Fruit fly (Drosophila melanogaster): ENCODE results near the gene Rad9.

DNA sequence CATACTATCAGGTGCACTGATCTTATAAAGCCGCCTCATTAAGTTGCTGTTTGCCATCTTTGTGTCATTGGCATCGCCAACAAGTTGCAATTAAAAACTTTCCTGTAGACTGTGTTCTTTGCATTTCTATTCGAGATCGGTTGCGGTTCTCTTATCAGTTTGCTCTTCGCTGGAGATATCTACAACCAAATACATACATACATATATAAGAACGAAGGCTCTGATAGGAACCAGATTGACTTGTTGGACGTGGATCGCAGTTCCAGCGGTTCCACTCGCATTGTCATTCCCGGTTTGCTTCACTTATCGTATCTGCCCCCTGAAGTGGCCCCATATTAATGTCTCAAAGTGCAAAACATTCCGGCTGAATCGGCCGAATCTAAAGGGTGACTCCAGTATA, 47.5 kb downstream of the Rad9 start:
- no peak for TF ChIP-seq Sox102F (GFP tag; optimal IDR thresholded peaks at IDR 0.05)
- no peak for TF ChIP-seq Ets96B (tag; optimal IDR thresholded peaks at IDR 0.05)
- no peak for TF ChIP-seq CG8632 (GFP tag; optimal IDR thresholded peaks at IDR 0.05)
